Worm (Caenorhabditis elegans) whole organism, L1 larva: ENCODE results near the gene F53B7.7.

Experiments
- C16A3.4 ChIP-seq: fragments of 150-350 bp; optimal IDR thresholded peaks from 2 replicates; lab custom pipeline; 2014; ENCODE audit warnings: missing biosample characterization, missing genetic modification characterization
- Y116A8C.19 ChIP-seq: sonication (generic microtip); optimal IDR thresholded peaks from 2 replicates; lab custom pipeline; 2016; ENCODE audit warnings: missing compliant biosample characterization, missing genetic modification characterization, borderline replicate concordance
- alr-1 ChIP-seq: fragments of 200-800 bp; sonication (Bioruptor generic); optimal IDR thresholded peaks from 2 replicates; lab custom pipeline; 2018; ENCODE audit warnings: borderline replicate concordance, mild to moderate bottlenecking, missing genetic modification characterization, missing compliant biosample characterization
- ama-1 ChIP-seq: fragments of 150-350 bp; optimal IDR thresholded peaks from 2 replicates; lab custom pipeline; 2014
- blmp-1 ChIP-seq: fragments of 150-350 bp; optimal IDR thresholded peaks from 2 replicates; lab custom pipeline; 2014; ENCODE audit warnings: missing biosample characterization, missing genetic modification characterization
- ceh-88 ChIP-seq: fragments of 200-800 bp; sonication (Bioruptor generic); IDR thresholded peaks from 2 replicates; pipeline ENCODE4 v1.3.6; 2022; ENCODE audit warnings: missing genetic modification characterization, missing compliant biosample characterization
- ceh-90 ChIP-seq: sonication (generic microtip); optimal IDR thresholded peaks from 2 replicates; lab custom pipeline; 2016; ENCODE audit warnings: missing genetic modification characterization, missing compliant biosample characterization
- dpl-1 ChIP-seq, 3 experiments: fragments of 150-350 bp in 2 of 3; sonication (generic microtip) in 1 of 3; optimal IDR thresholded peaks; 2 replicates each; lab custom pipeline; 2014 to 2017; ENCODE audit warnings: missing biosample characterization in 3 of 3, missing genetic modification characterization in 3 of 3, missing genetic modification reagents in 3 of 3
- dsc-1 ChIP-seq: sonication (generic microtip); optimal IDR thresholded peaks from 2 replicates; lab custom pipeline; 2016; ENCODE audit warnings: mild to moderate bottlenecking, missing genetic modification characterization, missing compliant biosample characterization
- efl-1 ChIP-seq, 4 experiments: fragments of 150-350 bp; optimal IDR thresholded peaks in 3 of 4; peaks in 1 of 4; 1 replicate in 1 of 4; 2 replicates in 3 of 4; lab custom pipeline; 2014; ENCODE audit warnings: missing biosample characterization in 2 of 4, missing genetic modification characterization in 2 of 4, missing genetic modification reagents in 2 of 4
- efl-3 ChIP-seq: fragments of 200-800 bp; sonication (Bioruptor generic); optimal IDR thresholded peaks from 2 replicates; lab custom pipeline; 2018; ENCODE audit warnings: mild to moderate bottlenecking, missing genetic modification characterization, missing compliant biosample characterization
- egl-27 ChIP-seq, 2 experiments: fragments of 150-350 bp in 1 of 2; sonication (generic microtip); optimal IDR thresholded peaks; 3 replicates each; lab custom pipeline; 2017 to 2018; ENCODE audit warnings: missing biosample characterization in 2 of 2, missing genetic modification characterization in 2 of 2, missing genetic modification reagents in 2 of 2
- elt-3 ChIP-seq, 6 experiments: fragments of 150-350 bp in 1 of 6; sonication (generic microtip); optimal IDR thresholded peaks; 2 replicates each; lab custom pipeline; 2017 to 2018; ENCODE audit warnings: missing biosample characterization in 6 of 6, missing genetic modification characterization in 6 of 6, inconsistent platforms in 1 of 6
- ets-5 ChIP-seq: fragments of 200-800 bp; sonication (Bioruptor generic); IDR thresholded peaks from 2 replicates; pipeline ENCODE4 v1.3.6; 2022; ENCODE audit warnings: missing genetic modification characterization, missing compliant biosample characterization
- isw-1 ChIP-seq: fragments of 200-800 bp; sonication (Bioruptor generic); IDR thresholded peaks from 2 replicates; pipeline ENCODE4 v1.3.6; 2022; ENCODE audit warnings: missing genetic modification characterization, missing compliant biosample characterization
- lin-14 ChIP-seq: fragments of 200-800 bp; sonication (Bioruptor generic); optimal IDR thresholded peaks from 2 replicates; lab custom pipeline; 2018; ENCODE audit warnings: mild to moderate bottlenecking, missing genetic modification characterization, moderate library complexity, missing compliant biosample characterization
- lsy-2 ChIP-seq, 2 experiments: fragments of 150-350 bp; optimal IDR thresholded peaks; 2 replicates each; lab custom pipeline; 2014; ENCODE audit warnings: missing biosample characterization in 2 of 2, missing genetic modification characterization in 2 of 2
- mep-1 ChIP-seq: fragments of 150-350 bp; optimal IDR thresholded peaks from 2 replicates; lab custom pipeline; 2014; ENCODE audit warnings: missing biosample characterization, missing genetic modification characterization
- nhr-12 ChIP-seq: sonication (generic microtip); optimal IDR thresholded peaks from 2 replicates; lab custom pipeline; 2017; ENCODE audit warnings: missing biosample characterization, missing genetic modification characterization
- nhr-19 ChIP-seq: fragments of 200-800 bp; sonication (Bioruptor generic); conservative IDR thresholded peaks from 2 replicates; pipeline ENCODE4 v1.3.6; 2022; ENCODE audit warnings: missing genetic modification characterization, missing compliant biosample characterization
- nhr-237 ChIP-seq: fragments of 150-350 bp; optimal IDR thresholded peaks from 2 replicates; lab custom pipeline; 2014; ENCODE audit warnings: missing biosample characterization, missing genetic modification characterization
- nhr-76 ChIP-seq: sonication (generic microtip); optimal IDR thresholded peaks from 2 replicates; lab custom pipeline; 2017; ENCODE audit warnings: missing biosample characterization, missing genetic modification characterization
- nhr-77 ChIP-seq: fragments of 150-350 bp; optimal IDR thresholded peaks from 2 replicates; lab custom pipeline; 2014; ENCODE audit warnings: missing biosample characterization, missing genetic modification characterization
- nhr-85 ChIP-seq: sonication (generic microtip); peaks from one replicate; lab custom pipeline; 2016; ENCODE audit warnings: missing genetic modification characterization, inconsistent platforms, missing compliant biosample characterization
- pax-3 ChIP-seq: fragments of 200-800 bp; sonication (Bioruptor generic); optimal IDR thresholded peaks from 2 replicates; lab custom pipeline; 2018; ENCODE audit warnings: mild to moderate bottlenecking, missing genetic modification characterization, moderate library complexity, missing compliant biosample characterization
- sptf-1 ChIP-seq: fragments of 150-350 bp; optimal IDR thresholded peaks from 2 replicates; lab custom pipeline; 2014; ENCODE audit warnings: missing biosample characterization, missing genetic modification characterization
- swsn-7 ChIP-seq: sonication (generic microtip); optimal IDR thresholded peaks from 2 replicates; lab custom pipeline; 2016; ENCODE audit warnings: missing genetic modification characterization, missing compliant biosample characterization
- unc-98 ChIP-seq: fragments of 200-800 bp; sonication (Bioruptor generic); IDR thresholded peaks from 2 replicates; pipeline ENCODE4 v1.3.6; 2022; ENCODE audit warnings: missing genetic modification characterization, missing compliant biosample characterization
- zag-1 ChIP-seq: fragments of 150-350 bp; optimal IDR thresholded peaks from 2 replicates; lab custom pipeline; 2014; ENCODE audit warnings: missing biosample characterization, missing genetic modification characterization

F53B7.7 gene

DNA sequence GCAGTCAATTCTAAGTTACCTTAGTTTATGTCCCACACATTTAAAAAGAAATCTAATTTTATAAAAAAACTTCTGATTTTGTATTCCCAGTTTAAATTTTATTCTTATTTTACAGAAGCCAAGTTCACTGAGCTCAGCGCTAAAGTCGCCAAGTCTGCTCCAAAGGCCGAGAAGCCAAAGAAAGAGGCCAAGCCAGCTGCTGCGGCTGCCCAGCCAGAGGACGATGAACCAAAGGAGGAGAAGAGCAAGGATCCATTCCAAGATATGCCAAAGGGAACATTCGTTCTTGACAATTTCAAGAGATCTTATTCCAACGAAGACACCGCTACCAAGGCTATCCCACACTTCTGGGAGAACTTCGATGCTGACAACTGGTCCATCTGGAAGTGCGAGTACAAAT lies 32.0 kb upstream of the F53B7.7 start:
- no peak for TF ChIP-seq efl-1 (optimal IDR thresholded peaks at IDR 0.05; lab: Kevin White, UChicago)
- TF ChIP-seq efl-1 (GFP tag; optimal IDR thresholded peaks at IDR 0.05 in 1 of 2; lab: Kevin White, UChicago) = peak in 1 of 2 experiments; percentile 17
- no peak for TF ChIP-seq isw-1 (GFP tag; lab: Robert Waterston, UW)
- TF ChIP-seq Y116A8C.19 (tag; lab: Kevin White, UChicago) = no peak
- no peak for TF ChIP-seq ets-5 (GFP tag; lab: Robert Waterston, UW)
- TF ChIP-seq nhr-237 (tag; lab: Kevin White, UChicago) = no peak
- no peak for TF ChIP-seq dpl-1 (GFP tag; optimal IDR thresholded peaks at IDR 0.05; lab: Kevin White, UChicago)

DNA sequence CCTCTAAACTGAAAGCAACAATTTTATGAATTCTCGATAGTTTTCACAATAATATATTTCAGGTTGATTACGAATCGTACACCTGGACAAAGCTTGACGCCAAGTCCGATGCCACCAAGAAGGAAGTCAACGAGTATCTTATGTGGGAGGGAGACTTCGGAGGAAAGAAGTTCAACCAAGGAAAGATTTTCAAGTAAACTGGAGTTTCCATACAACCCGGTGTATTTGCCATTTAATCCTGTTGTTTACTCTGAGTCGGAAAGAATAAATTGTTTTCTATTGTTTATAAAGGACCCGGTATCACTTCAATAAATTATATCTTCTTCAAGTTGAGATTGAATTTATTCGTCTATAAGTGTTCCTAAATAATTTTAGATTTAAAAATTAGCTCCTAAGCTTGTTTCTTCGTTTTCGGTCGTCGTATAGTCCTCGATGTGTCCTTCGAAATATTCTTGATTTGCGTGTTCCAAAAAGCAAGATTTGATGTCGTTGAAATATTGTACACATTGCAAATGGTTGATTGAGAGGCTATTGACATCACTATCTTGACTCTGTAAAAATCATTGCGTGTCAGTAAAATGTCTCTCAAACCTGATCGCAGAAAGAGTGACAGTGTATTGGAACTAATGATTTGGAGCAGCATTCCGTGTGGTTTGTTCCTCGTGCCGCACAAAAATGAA lies 31.2 kb upstream of the F53B7.7 start:
- TF ChIP-seq swsn-7 (tag; lab: Kevin White, UChicago) = no peak
- TF ChIP-seq lsy-2 (tag; optimal IDR thresholded peaks at IDR 0.05; lab: Kevin White, UChicago) = peak in 1 of 2 experiments; percentile 27
- TF ChIP-seq efl-1 (optimal IDR thresholded peaks at IDR 0.05; lab: Kevin White, UChicago) = no peak
- peak in 1 of 2 experiments; percentile 24 for TF ChIP-seq efl-1 (GFP tag; optimal IDR thresholded peaks at IDR 0.05 in 1 of 2; lab: Kevin White, UChicago)
- peak; percentile 4 for TF ChIP-seq nhr-85 (tag; lab: Kevin White, UChicago)
- TF ChIP-seq nhr-77 (tag; lab: Kevin White, UChicago) = no peak
- TF ChIP-seq, all 84 proteins: peak for 3

DNA sequence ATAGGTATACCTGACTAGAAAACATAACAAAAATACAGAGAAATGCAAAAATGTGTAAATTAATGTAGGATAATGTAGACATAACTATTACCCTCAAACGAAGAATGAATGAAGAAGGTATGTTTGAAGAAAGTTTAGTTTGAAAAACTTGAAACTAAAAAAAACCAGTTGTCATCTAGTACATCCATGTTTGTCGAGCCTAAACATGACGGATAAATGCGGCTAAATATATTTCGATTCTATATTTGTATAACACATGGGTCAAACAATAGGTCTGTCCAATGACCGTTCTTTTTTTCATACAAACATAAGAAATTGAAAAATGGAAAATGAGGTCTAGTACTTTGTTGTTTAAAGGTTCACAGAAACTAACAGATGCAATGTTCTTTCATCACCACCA lies 28.8 kb upstream of the F53B7.7 start, which contains the start of gene F17C11.22:
TSS of gene F17C11.22 (minus strand) at position 101 of the 400 bp plus-strand sequence.
- TF ChIP-seq alr-1 = no peak
- TF ChIP-seq efl-1 (optimal IDR thresholded peaks at IDR 0.05; lab: Kevin White, UChicago) = no peak
- peak in 1 of 2 experiments; percentile 58 for TF ChIP-seq efl-1 (GFP tag; optimal IDR thresholded peaks at IDR 0.05 in 1 of 2; lab: Kevin White, UChicago)
- TF ChIP-seq, all 84 proteins: peak for 1

DNA sequence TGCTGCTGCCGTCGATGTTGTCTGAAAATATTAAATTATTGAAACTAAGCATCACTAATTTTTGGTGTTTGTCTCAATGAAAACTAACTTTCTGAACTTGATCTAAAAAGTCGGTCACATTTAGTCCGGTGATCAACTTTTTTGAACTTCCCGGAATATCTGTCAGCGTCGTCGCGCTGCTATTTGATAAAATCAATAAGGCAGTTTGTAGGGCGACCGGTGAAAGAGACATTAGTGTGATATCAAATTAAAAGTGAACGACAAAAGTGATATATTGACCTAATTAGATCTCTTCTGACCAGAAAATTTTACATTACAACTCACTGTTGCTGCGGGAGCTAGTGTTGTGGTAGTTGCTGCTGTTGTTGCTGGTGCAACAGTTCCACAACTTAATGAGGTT lies 28.0 kb upstream of the F53B7.7 start:
- TF ChIP-seq C16A3.4 (tag; lab: Kevin White, UChicago) = no peak
- no peak for TF ChIP-seq nhr-76 (tag; lab: Kevin White, UChicago)
- no peak for TF ChIP-seq dsc-1
- TF ChIP-seq nhr-19 (GFP tag; lab: Robert Waterston, UW) = no peak
- TF ChIP-seq pax-3 (tag; lab: Kevin White, UChicago) = no peak
- no peak for TF ChIP-seq unc-98 (GFP tag; lab: Robert Waterston, UW)
- no peak for TF ChIP-seq ets-5 (GFP tag; lab: Robert Waterston, UW)
- TF ChIP-seq elt-3 (tag; optimal IDR thresholded peaks at IDR 0.05; lab: Kevin White, UChicago) = peak in 1 of 6 experiments; percentile 10
- peak; percentile 90 for TF ChIP-seq blmp-1
- TF ChIP-seq nhr-85 (tag; lab: Kevin White, UChicago) = peak; percentile 23
- TF ChIP-seq swsn-7 (tag; lab: Kevin White, UChicago) = no peak

DNA sequence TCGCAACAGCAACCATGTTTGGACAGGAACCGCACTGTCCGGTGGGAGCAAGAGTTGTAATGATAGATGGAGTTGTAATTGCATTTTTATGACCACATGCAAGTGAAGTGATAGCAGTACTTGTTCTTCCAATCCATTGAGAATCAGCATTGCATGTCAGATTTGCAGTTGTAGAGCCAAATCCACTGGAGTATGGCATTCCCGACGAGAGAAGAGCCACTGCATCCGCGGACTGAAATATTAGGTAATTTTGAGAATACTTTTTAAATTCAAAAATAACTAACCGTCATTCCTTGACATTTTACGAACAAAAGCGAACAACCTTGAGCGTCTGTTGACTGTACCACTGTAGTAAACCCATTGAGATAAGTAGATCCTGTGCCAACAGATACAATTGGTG lies 23.8 kb upstream of the F53B7.7 start:
- no peak for TF ChIP-seq efl-3
- TF ChIP-seq ceh-90 (tag; lab: Kevin White, UChicago) = no peak
- TF ChIP-seq sptf-1 (tag; lab: Kevin White, UChicago) = no peak
- no peak for TF ChIP-seq ama-1 (lab: Kevin White, UChicago)
- TF ChIP-seq ceh-88 (GFP tag; lab: Robert Waterston, UW) = no peak
- TF ChIP-seq mep-1 (tag; lab: Kevin White, UChicago) = no peak
- no peak for TF ChIP-seq nhr-12
- TF ChIP-seq egl-27 (tag; optimal IDR thresholded peaks at IDR 0.05; lab: Kevin White, UChicago) = no peak
- TF ChIP-seq, all 84 proteins: peak for 0

DNA sequence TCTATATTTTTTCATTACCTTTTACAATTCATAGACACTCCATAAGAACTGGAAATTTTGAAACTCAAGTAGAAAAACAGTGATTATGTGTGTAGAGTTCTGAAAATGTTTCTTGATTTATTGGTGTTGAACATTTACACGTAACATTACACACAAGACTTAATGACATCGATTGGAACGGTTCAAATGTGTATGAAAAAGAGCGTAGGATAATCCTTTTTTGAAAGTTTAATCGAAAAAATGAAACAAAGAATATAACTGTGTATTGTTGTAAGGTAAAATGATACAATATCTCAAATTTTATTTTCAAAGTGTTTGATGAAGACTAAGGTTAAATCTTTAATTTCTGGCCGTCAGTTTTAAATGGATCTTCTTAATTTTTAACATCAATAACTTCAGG lies 17.8 kb upstream of the F53B7.7 start, which contains the start of gene fig-1:
TSS of gene fig-1 (minus strand) at position 101 of the 400 bp plus-strand sequence.
- TF ChIP-seq lin-14 (no peak), zag-1 (tag; lab: Kevin White, UChicago) (no peak)
